Fruit fly (Drosophila melanogaster) whole organism, prepupa: ENCODE data around the gene CG10565.

Experiments used
- CG31627 ChIP-seq: fragments of 200-800 bp; sonication (Bioruptor generic); optimal IDR thresholded peaks from 3 replicates; lab custom pipeline; 2016; ENCODE audit warnings: missing biosample characterization, missing genetic modification characterization
- CG6854 ChIP-seq: fragments of 200-800 bp; sonication (Bioruptor generic); optimal IDR thresholded peaks from 2 replicates; lab custom pipeline; 2017; ENCODE audit warnings: missing biosample characterization, mild to moderate bottlenecking, missing genetic modification characterization
- CG8319 ChIP-seq: fragments of 200-800 bp; sonication (Bioruptor generic); optimal IDR thresholded peaks from 3 replicates; lab custom pipeline; 2016; ENCODE audit warnings: missing biosample characterization, missing genetic modification characterization
- Lpt ChIP-seq: fragments of 200-800 bp; sonication (Bioruptor generic); optimal IDR thresholded peaks from 3 replicates; lab custom pipeline; 2016; ENCODE audit warnings: missing biosample characterization, missing genetic modification characterization
- Met ChIP-seq: fragments of 200-800 bp; sonication (Bioruptor generic); optimal IDR thresholded peaks from 3 replicates; lab custom pipeline; 2016; ENCODE audit warnings: missing biosample characterization, missing genetic modification characterization
- Smox ChIP-seq: fragments of 200-800 bp; sonication (Bioruptor generic); optimal IDR thresholded peaks from 3 replicates; lab custom pipeline; 2016; ENCODE audit warnings: missing biosample characterization, missing genetic modification characterization
- Sox102F ChIP-seq: fragments of 200-800 bp; sonication (Bioruptor generic); optimal IDR thresholded peaks from 2 replicates; lab custom pipeline; 2016; ENCODE audit warnings: missing biosample characterization, mild to moderate bottlenecking, missing genetic modification characterization
- achi ChIP-seq: fragments of 200-800 bp; sonication (Bioruptor generic); optimal IDR thresholded peaks from 3 replicates; lab custom pipeline; 2016; ENCODE audit warnings: missing biosample characterization, missing genetic modification characterization
- acj6 ChIP-seq: fragments of 200-800 bp; sonication (Bioruptor generic); optimal IDR thresholded peaks from 3 replicates; lab custom pipeline; 2016; ENCODE audit warnings: missing biosample characterization, missing genetic modification characterization
- dac ChIP-seq: fragments of 200-800 bp; sonication (Bioruptor generic); optimal IDR thresholded peaks from 2 replicates; lab custom pipeline; 2017; ENCODE audit warnings: missing biosample characterization, mild to moderate bottlenecking, missing genetic modification characterization

DNA sequence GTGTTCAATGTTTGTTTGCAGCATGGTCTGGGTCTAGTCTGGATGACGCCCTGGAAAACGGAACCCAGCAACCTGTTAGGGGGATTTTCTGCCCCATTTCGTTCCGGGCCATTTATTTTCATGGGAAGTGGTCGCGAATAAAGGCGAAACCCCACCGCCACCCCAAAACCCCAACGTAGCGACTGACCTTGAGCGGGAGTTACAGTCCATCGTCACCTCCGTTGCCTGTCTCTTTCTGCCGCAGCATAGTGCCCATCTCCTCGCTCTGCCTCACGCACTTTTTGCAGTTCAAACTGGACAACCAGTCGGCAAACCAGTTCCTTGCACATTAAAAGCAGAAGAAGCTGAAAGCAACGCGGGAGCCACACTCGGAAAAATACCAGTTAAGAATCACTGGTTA, 37.6 kb downstream of the CG10565 start:
- no peak for TF ChIP-seq CG8319 (GFP tag; lab: Kevin White, UChicago)
- no peak for TF ChIP-seq acj6 (GFP tag; lab: Kevin White, UChicago)
- TF ChIP-seq Lpt: no peak
- no peak for TF ChIP-seq achi
- TF ChIP-seq Sox102F (GFP tag; lab: Kevin White, UChicago): no peak
- TF ChIP-seq dac (GFP tag; lab: Kevin White, UChicago): no peak
- no peak for TF ChIP-seq Smox
- no peak for TF ChIP-seq CG31627 (GFP tag; lab: Kevin White, UChicago)
- TF ChIP-seq Met (GFP tag; lab: Kevin White, UChicago): no peak
- TF ChIP-seq CG6854: peak; percentile 8
